Fruit fly (Drosophila melanogaster) whole organism, embryonic: ENCODE results near the gene Prtl99C.

Experiments
- CG10274 ChIP-seq: fragments of 200-800 bp; sonication (Bioruptor generic); optimal IDR thresholded peaks from 3 replicates; lab custom pipeline; 2017; ENCODE audit warnings: missing biosample characterization, mild to moderate bottlenecking, missing genetic modification characterization
- CG10462 ChIP-seq: fragments of 200-800 bp; sonication (Bioruptor generic); optimal IDR thresholded peaks from 2 replicates; lab custom pipeline; 2016; ENCODE audit warnings: missing biosample characterization, missing genetic modification characterization
- CG12071 ChIP-seq: fragments of 200-800 bp; sonication (Bioruptor generic); optimal IDR thresholded peaks from 3 replicates; lab custom pipeline; 2018; ENCODE audit warnings: missing biosample characterization, mild to moderate bottlenecking, missing genetic modification characterization
- CG1233 ChIP-seq: fragments of 200-800 bp; sonication (Bioruptor generic); optimal IDR thresholded peaks from 4 replicates; lab custom pipeline; 2018; ENCODE audit warnings: missing biosample characterization, mild to moderate bottlenecking, missing genetic modification characterization
- CG12391 ChIP-seq: fragments of 200-800 bp; sonication (Bioruptor generic); optimal IDR thresholded peaks from 3 replicates; lab custom pipeline; 2018; ENCODE audit warnings: missing biosample characterization, mild to moderate bottlenecking, missing genetic modification characterization, moderate library complexity
- CG12942 ChIP-seq: fragments of 200-800 bp; sonication (Bioruptor generic); optimal IDR thresholded peaks from 3 replicates; lab custom pipeline; 2016; ENCODE audit warnings: missing biosample characterization, missing genetic modification characterization
- CG13287 ChIP-seq: fragments of 200-800 bp; sonication (Bioruptor generic); IDR thresholded peaks from 2 replicates; pipeline ENCODE4 v1.3.6; 2022; ENCODE audit warnings: missing biosample characterization, missing genetic modification characterization; ENCODE audit not compliant: partially characterized antibody
- CG13775 ChIP-seq: fragments of 200-800 bp; sonication (Bioruptor generic); optimal IDR thresholded peaks from 3 replicates; lab custom pipeline; 2017; ENCODE audit warnings: missing biosample characterization, mild to moderate bottlenecking, missing genetic modification characterization
- CG1602 ChIP-seq: fragments of 200-800 bp; sonication (Bioruptor generic); optimal IDR thresholded peaks from 3 replicates; lab custom pipeline; 2016; ENCODE audit warnings: missing biosample characterization, missing genetic modification characterization
- CG16863 ChIP-seq: fragments of 200-800 bp; sonication (Bioruptor generic); optimal IDR thresholded peaks from 3 replicates; lab custom pipeline; 2016; ENCODE audit warnings: missing biosample characterization, missing genetic modification characterization
- CG18599 ChIP-seq: fragments of 200-800 bp; sonication (Bioruptor generic); optimal IDR thresholded peaks from 3 replicates; lab custom pipeline; 2017; ENCODE audit warnings: missing biosample characterization, missing genetic modification characterization, mild to moderate bottlenecking, moderate library complexity, missing genetic modification reagents
- CG2116 ChIP-seq: fragments of 200-800 bp; sonication (Bioruptor generic); optimal IDR thresholded peaks from 3 replicates; lab custom pipeline; 2018; ENCODE audit warnings: missing biosample characterization, mild to moderate bottlenecking, missing genetic modification characterization
- CG30020 ChIP-seq: fragments of 200-800 bp; optimal IDR thresholded peaks from 2 replicates; lab custom pipeline; 2019; ENCODE audit warnings: missing biosample characterization, mild to moderate bottlenecking, missing genetic modification characterization, moderate library complexity
- CG3163 ChIP-seq: fragments of 200-800 bp; sonication (Bioruptor generic); optimal IDR thresholded peaks from 3 replicates; lab custom pipeline; 2016; ENCODE audit warnings: missing biosample characterization, missing genetic modification characterization
- CG34376 ChIP-seq: fragments of 200-800 bp; sonication (Bioruptor generic); optimal IDR thresholded peaks from 2 replicates; lab custom pipeline; 2018; ENCODE audit warnings: missing biosample characterization, mild to moderate bottlenecking, missing genetic modification characterization
- CG3726 ChIP-seq: fragments of 200-800 bp; sonication (Bioruptor generic); IDR thresholded peaks from 3 replicates; pipeline ENCODE4, ENCODE4 v1.3.6; 2022; ENCODE audit warnings: missing biosample characterization, missing genetic modification characterization
- CG4820 ChIP-seq: fragments of 200-800 bp; sonication (Bioruptor generic); optimal IDR thresholded peaks from 3 replicates; lab custom pipeline; 2016; ENCODE audit warnings: missing biosample characterization, missing genetic modification characterization
- CG7556 ChIP-seq: fragments of 200-800 bp; sonication (Bioruptor generic); optimal IDR thresholded peaks from 2 replicates; lab custom pipeline; 2017; ENCODE audit warnings: missing biosample characterization, mild to moderate bottlenecking, missing genetic modification characterization
- CG7928 ChIP-seq: fragments of 200-800 bp; sonication (Bioruptor generic); optimal IDR thresholded peaks from 2 replicates; lab custom pipeline; 2017; ENCODE audit warnings: missing biosample characterization, mild to moderate bottlenecking, missing genetic modification characterization
- D19B ChIP-seq: fragments of 200-800 bp; sonication (Bioruptor generic); optimal IDR thresholded peaks from 2 replicates; lab custom pipeline; 2017; ENCODE audit warnings: missing biosample characterization, mild to moderate bottlenecking, missing genetic modification characterization
- Deaf1 ChIP-seq: fragments of 200-800 bp; optimal IDR thresholded peaks from 3 replicates; lab custom pipeline; 2019; ENCODE audit warnings: missing biosample characterization, mild to moderate bottlenecking, missing genetic modification characterization, moderate library complexity
- Dip3 ChIP-seq: fragments of 200-800 bp; sonication (Bioruptor generic); optimal IDR thresholded peaks from 3 replicates; lab custom pipeline; 2016; ENCODE audit warnings: missing biosample characterization, missing genetic modification characterization
- Elba2 ChIP-seq: fragments of 200-800 bp; sonication (Bioruptor generic); optimal IDR thresholded peaks from 3 replicates; lab custom pipeline; 2016; ENCODE audit warnings: missing biosample characterization, missing genetic modification characterization
- Ets65A ChIP-seq: fragments of 200-800 bp; sonication (Bioruptor generic); peaks from one replicate; lab custom pipeline; 2016; ENCODE audit warnings: missing biosample characterization, missing genetic modification characterization
- Kr ChIP-seq: fragments of 200-800 bp; sonication (Bioruptor generic); optimal IDR thresholded peaks from 2 replicates; lab custom pipeline; 2017; ENCODE audit warnings: missing biosample characterization, mild to moderate bottlenecking, missing genetic modification characterization
- Lpt ChIP-seq: fragments of >200 bp; optimal IDR thresholded peaks from 2 replicates; lab custom pipeline; 2018; ENCODE audit warnings: missing biosample characterization, missing genetic modification characterization
- Nf-YC ChIP-seq: fragments of 200-800 bp; optimal IDR thresholded peaks from 3 replicates; lab custom pipeline; 2019; ENCODE audit warnings: missing biosample characterization, mild to moderate bottlenecking, missing genetic modification characterization, moderate library complexity
- Ptx1 ChIP-seq: fragments of 200-800 bp; sonication (Bioruptor generic); IDR thresholded peaks from 2 replicates; pipeline ENCODE4 v1.3.6; 2022; ENCODE audit warnings: missing biosample characterization, missing genetic modification characterization
- Scr ChIP-seq: fragments of 200-800 bp; sonication (Bioruptor generic); IDR thresholded peaks from 2 replicates; pipeline ENCODE4 v1.3.6; 2022; ENCODE audit warnings: missing biosample characterization, missing genetic modification characterization; ENCODE audit not compliant: partially characterized antibody
- Sox100B ChIP-seq: fragments of 200-800 bp; sonication (Bioruptor generic); optimal IDR thresholded peaks from 3 replicates; lab custom pipeline; 2018; ENCODE audit warnings: missing biosample characterization, mild to moderate bottlenecking, missing genetic modification characterization
- ap ChIP-seq: fragments of 200-800 bp; sonication (Bioruptor generic); IDR thresholded peaks from 2 replicates; pipeline ENCODE4 v1.3.6; 2022; ENCODE audit warnings: missing biosample characterization, missing genetic modification characterization
- bcd ChIP-seq: fragments of 200-800 bp; sonication (Bioruptor generic); optimal IDR thresholded peaks from 2 replicates; lab custom pipeline; 2017; ENCODE audit warnings: missing biosample characterization, mild to moderate bottlenecking, missing genetic modification characterization
- br ChIP-seq: fragments of >200 bp; optimal IDR thresholded peaks from 2 replicates; lab custom pipeline; 2017
- crc ChIP-seq: fragments of 200-800 bp; sonication (Bioruptor generic); optimal IDR thresholded peaks from 2 replicates; lab custom pipeline; 2016; ENCODE audit warnings: missing biosample characterization, missing genetic modification characterization
- dmrt11E ChIP-seq: fragments of 200-800 bp; sonication (Bioruptor generic); optimal IDR thresholded peaks from 3 replicates; lab custom pipeline; 2018; ENCODE audit warnings: missing biosample characterization, mild to moderate bottlenecking, missing genetic modification characterization, moderate library complexity
- gcm2 ChIP-seq: fragments of 200-800 bp; sonication (Bioruptor generic); optimal IDR thresholded peaks from 2 replicates; lab custom pipeline; 2016; ENCODE audit warnings: missing biosample characterization, missing genetic modification characterization
- grau ChIP-seq: fragments of 200-800 bp; optimal IDR thresholded peaks from 3 replicates; lab custom pipeline; 2019; ENCODE audit warnings: missing biosample characterization, mild to moderate bottlenecking, missing genetic modification characterization, moderate library complexity
- gsb ChIP-seq: fragments of 200-800 bp; sonication (Bioruptor generic); IDR thresholded peaks from 2 replicates; pipeline ENCODE4 v1.3.6; 2022; ENCODE audit warnings: missing biosample characterization, missing genetic modification characterization
- gsb-n ChIP-seq: fragments of 200-800 bp; sonication (Bioruptor generic); optimal IDR thresholded peaks from 3 replicates; lab custom pipeline; 2018; ENCODE audit warnings: missing biosample characterization, mild to moderate bottlenecking, missing genetic modification characterization
- hb ChIP-seq: fragments of 200-800 bp; sonication (Bioruptor generic); IDR thresholded peaks from 3 replicates; pipeline ENCODE4 v1.3.6; 2022; ENCODE audit warnings: missing biosample characterization, missing genetic modification characterization; ENCODE audit not compliant: partially characterized antibody
- ind ChIP-seq: fragments of 200-800 bp; sonication (Bioruptor generic); optimal IDR thresholded peaks from 3 replicates; lab custom pipeline; 2016; ENCODE audit warnings: missing biosample characterization, missing genetic modification characterization
- knrl ChIP-seq: fragments of 200-800 bp; sonication (Bioruptor generic); IDR thresholded peaks from 3 replicates; pipeline ENCODE4 v1.3.6; 2022; ENCODE audit warnings: missing biosample characterization, missing genetic modification characterization; ENCODE audit not compliant: partially characterized antibody
- lmd ChIP-seq: fragments of 200-800 bp; sonication (Bioruptor generic); IDR thresholded peaks from 2 replicates; pipeline ENCODE4 v1.3.6; 2022; ENCODE audit warnings: missing biosample characterization, missing genetic modification characterization
- nerfin-1 ChIP-seq: fragments of 200-800 bp; sonication (Bioruptor generic); optimal IDR thresholded peaks from 3 replicates; lab custom pipeline; 2019; ENCODE audit warnings: missing biosample characterization, mild to moderate bottlenecking, missing genetic modification characterization, moderate library complexity
- pan ChIP-seq, 4 experiments: fragments of >200 bp in 3 of 4; fragments of 200-800 bp in 1 of 4; sonication (Bioruptor generic) in 1 of 4; optimal IDR thresholded peaks in 3 of 4; IDR thresholded peaks in 1 of 4; 2 replicates each; pipeline versions ENCODE4 v1.3.6 to Lab custom; 2017 to 2022; ENCODE audit warnings: missing biosample characterization in 2 of 4, missing genetic modification characterization in 2 of 4, mixed read lengths in 1 of 4
- repo ChIP-seq: fragments of 200-800 bp; sonication (Bioruptor generic); optimal IDR thresholded peaks from 2 replicates; lab custom pipeline; 2016; ENCODE audit warnings: missing biosample characterization, missing genetic modification characterization
- sob ChIP-seq: fragments of 200-800 bp; sonication (Bioruptor generic); IDR thresholded peaks from 2 replicates; pipeline ENCODE4 v1.3.6; 2022; ENCODE audit warnings: missing biosample characterization, missing genetic modification characterization
- trem ChIP-seq: fragments of 200-800 bp; optimal IDR thresholded peaks from 3 replicates; lab custom pipeline; 2019; ENCODE audit warnings: missing biosample characterization, mild to moderate bottlenecking, missing genetic modification characterization, moderate library complexity
- zf30C ChIP-seq: fragments of 200-800 bp; sonication (Bioruptor generic); optimal IDR thresholded peaks from 3 replicates; lab custom pipeline; 2018; ENCODE audit warnings: missing biosample characterization, mild to moderate bottlenecking, missing genetic modification characterization

Gene Prtl99C

dm6 chr3R:29861432-29862249 lies 25.9 kb downstream of the Prtl99C start, which contains the start of the genes CG15514 and RpS8 (continued):
- TF ChIP-seq Deaf1 (tag; lab: Kevin White, UChicago): no peak
- peak; percentile 72 for TF ChIP-seq nerfin-1 (tag; lab: Kevin White, UChicago)
- no peak for TF ChIP-seq gsb (GFP tag; lab: Robert Waterston, UW)
- TF ChIP-seq Dip3: peak; percentile 48
- TF ChIP-seq knrl (GFP tag; lab: Robert Waterston, UW): no peak
- TF ChIP-seq CG10462: peak; percentile 24
- TF ChIP-seq Nf-YC: peak; percentile 68
- TF ChIP-seq pan (optimal IDR thresholded peaks at IDR 0.05; lab: Kevin White, UChicago): no peak
- peak in 1 of 2 experiments; percentile 54 for TF ChIP-seq pan (GFP tag; optimal IDR thresholded peaks at IDR 0.05 in 1 of 2, IDR thresholded peaks at IDR 0.05 in 1 of 2)
- TF ChIP-seq br (lab: Kevin White, UChicago): no peak
- TF ChIP-seq Ptx1 (GFP tag; lab: Robert Waterston, UW): peak; percentile 37; the same call in 1 of the 2 replicates
- no peak for TF ChIP-seq CG3726 (GFP tag; lab: Robert Waterston, UW)
- no peak for TF ChIP-seq gcm2 (GFP tag; lab: Kevin White, UChicago)
- TF ChIP-seq CG10274 (GFP tag; lab: Kevin White, UChicago): peak; percentile 23
- TF ChIP-seq repo (GFP tag; lab: Kevin White, UChicago): no peak
- TF ChIP-seq CG3163 (GFP tag; lab: Kevin White, UChicago): no peak
- peak; percentile 81 for TF ChIP-seq CG18599 (GFP tag; lab: Kevin White, UChicago)
- TF ChIP-seq lmd (GFP tag; lab: Robert Waterston, UW): peak; percentile 33; the same call in 1 of the 2 replicates
- peak; percentile 57 for TF ChIP-seq dmrt11E (tag; lab: Kevin White, UChicago)
- peak; percentile 66 for TF ChIP-seq trem (tag; lab: Kevin White, UChicago)
- TF ChIP-seq hb (GFP tag; lab: Robert Waterston, UW): no peak
- peak; percentile 3 for TF ChIP-seq CG12942
- peak; percentile 76 for TF ChIP-seq CG34376 (GFP tag; lab: Kevin White, UChicago)
- TF ChIP-seq CG2116 (GFP tag; lab: Kevin White, UChicago): peak; percentile 71
- TF ChIP-seq CG4820 (GFP tag; lab: Kevin White, UChicago): peak; percentile 21
- peak; percentile 42 for TF ChIP-seq CG12071 (GFP tag; lab: Kevin White, UChicago)
- peak; percentile 14 for TF ChIP-seq zf30C (GFP tag; lab: Kevin White, UChicago)
- peak; percentile 64 for TF ChIP-seq grau (tag; lab: Kevin White, UChicago)
- peak; percentile 71 for TF ChIP-seq Ets65A (GFP tag; lab: Kevin White, UChicago)
- peak; percentile 72 for TF ChIP-seq CG30020
- TF ChIP-seq Elba2: peak; percentile 50
- peak; percentile 52; the same call in 1 of the 2 replicates for TF ChIP-seq sob (GFP tag; lab: Robert Waterston, UW)
- peak; percentile 60 for TF ChIP-seq CG7556 (GFP tag; lab: Kevin White, UChicago)
- TF ChIP-seq CG16863 (GFP tag; lab: Kevin White, UChicago): no peak
- no peak for TF ChIP-seq crc (GFP tag; lab: Kevin White, UChicago)
- TF ChIP-seq CG12391 (tag; lab: Kevin White, UChicago): peak; percentile 74
- peak; percentile 61 for TF ChIP-seq Kr (GFP tag; lab: Kevin White, UChicago)
- TF ChIP-seq Lpt: no peak
- no peak for TF ChIP-seq ap (GFP tag; lab: Robert Waterston, UW)
- TF ChIP-seq gsb-n: peak; percentile 30
- peak; percentile 67 for TF ChIP-seq CG13775 (GFP tag; lab: Kevin White, UChicago)
- no peak for TF ChIP-seq Sox100B (GFP tag; lab: Kevin White, UChicago)
- TF ChIP-seq D19B: peak; percentile 49
- no peak for TF ChIP-seq Scr (GFP tag; lab: Robert Waterston, UW)
- TF ChIP-seq bcd: peak; percentile 77
- no peak for TF ChIP-seq CG7928 (GFP tag; lab: Kevin White, UChicago)
- TF ChIP-seq CG1233: peak; percentile 65
- TF ChIP-seq CG13287 (GFP tag; lab: Robert Waterston, UW): no peak
- TF ChIP-seq CG1602 (GFP tag; lab: Kevin White, UChicago): peak; percentile 18
- peak; percentile 42 for TF ChIP-seq ind
